Worm (Caenorhabditis elegans): ENCODE results near the gene grd-7.
A peak's percentile ranks its signal among the peaks of the same experiment; 100 is the strongest.

The grd-7 gene

DNA sequence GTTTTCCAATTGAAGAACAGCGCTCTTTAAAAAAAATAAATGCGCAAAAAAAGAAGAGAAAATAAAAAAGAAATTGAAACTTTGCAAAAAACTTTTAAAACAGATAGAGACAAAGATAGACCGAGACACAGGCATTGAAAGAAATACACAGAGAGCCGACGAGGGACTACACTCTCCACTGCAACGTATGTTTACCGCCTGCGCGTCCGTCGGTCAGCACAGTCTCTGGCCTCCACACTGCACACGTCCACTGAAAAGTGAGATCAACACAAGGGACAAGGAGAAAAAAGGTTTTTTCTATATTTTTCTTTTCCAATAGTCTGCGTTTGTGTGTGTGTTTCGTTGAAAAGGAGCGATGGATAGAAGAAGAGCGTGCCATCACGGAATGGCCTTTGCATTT is 37.2 kb upstream of the grd-7 start (continued):
- no peak for TF ChIP-seq skn-1 (tag; optimal IDR thresholded peaks at IDR 0.05)
- no peak for TF ChIP-seq ces-1 (GFP tag; optimal IDR thresholded peaks at IDR 0.05)
- no peak for TF ChIP-seq ceh-32 (tag; optimal IDR thresholded peaks at IDR 0.05; ENCODE audit: poor library complexity)
- TF ChIP-seq snpc-1.2 (GFP tag; IDR thresholded peaks at IDR 0.05), result no peak
- TF ChIP-seq rbr-2 (tag; optimal IDR thresholded peaks at IDR 0.05), result peak; percentile 49
- no peak for TF ChIP-seq madf-5 (GFP tag; IDR thresholded peaks at IDR 0.05)
- TF ChIP-seq aly-2 (tag; optimal IDR thresholded peaks at IDR 0.05), result no peak
- TF ChIP-seq aha-1 (tag), result peak; percentile 60
- TF ChIP-seq duxl-1 (tag; optimal IDR thresholded peaks at IDR 0.05; ENCODE audit: poor library complexity), result no peak
- TF ChIP-seq fos-1 (tag; optimal IDR thresholded peaks at IDR 0.05), result no peak
- no peak for TF ChIP-seq attf-4 (tag; optimal IDR thresholded peaks at IDR 0.05)
- TF ChIP-seq nhr-11 (tag; optimal IDR thresholded peaks at IDR 0.05), result no peak
- TF ChIP-seq egl-43 (GFP tag; IDR thresholded peaks at IDR 0.05), result no peak; the same call in 1 of the 2 replicates
- no peak for TF ChIP-seq tag-97 (GFP tag; IDR thresholded peaks at IDR 0.05)
- TF ChIP-seq unc-130 (GFP tag; optimal IDR thresholded peaks at IDR 0.05), result no peak
- no peak for TF ChIP-seq lin-39 (tag; optimal IDR thresholded peaks at IDR 0.05)
- TF ChIP-seq cey-2 (tag; optimal IDR thresholded peaks at IDR 0.05; ENCODE audit: borderline replicate concordance, insufficient read depth), result no peak
- no peak for TF ChIP-seq gei-8 (GFP tag; optimal IDR thresholded peaks at IDR 0.05)
- TF ChIP-seq nhr-42 (GFP tag; IDR thresholded peaks at IDR 0.05), result no peak
- TF ChIP-seq mes-2 (tag; optimal IDR thresholded peaks at IDR 0.05; ENCODE audit: poor library complexity, severe bottlenecking), result peak; percentile 53
- TF ChIP-seq dve-1 (tag; optimal IDR thresholded peaks at IDR 0.05; ENCODE audit: insufficient read depth), result peak; percentile 80
- TF ChIP-seq nhr-41 (GFP tag; IDR thresholded peaks at IDR 0.05), result no peak
- TF ChIP-seq nhr-25 (tag; optimal IDR thresholded peaks at IDR 0.05; ENCODE audit: borderline replicate concordance, insufficient read depth), result peak; percentile 60
- no peak for TF ChIP-seq unc-39 (tag; optimal IDR thresholded peaks at IDR 0.05)
- TF ChIP-seq mxl-3 (GFP tag; optimal IDR thresholded peaks at IDR 0.05), result peak; percentile 69
- TF ChIP-seq Y5F2A.4 (GFP tag; optimal IDR thresholded peaks at IDR 0.05), result no peak
- no peak for TF ChIP-seq spr-1 (tag; optimal IDR thresholded peaks at IDR 0.05)
- TF ChIP-seq nhr-10 (tag; optimal IDR thresholded peaks at IDR 0.05), result no peak
- no peak for TF ChIP-seq vab-7 (GFP tag; IDR thresholded peaks at IDR 0.05)
- no peak for TF ChIP-seq jun-1 (tag; optimal IDR thresholded peaks at IDR 0.05)
- no peak for TF ChIP-seq lim-7 (GFP tag; IDR thresholded peaks at IDR 0.05)
- no peak for TF ChIP-seq lin-38 (GFP tag; IDR thresholded peaks at IDR 0.05)
- no peak for TF ChIP-seq lin-13 (GFP tag; optimal IDR thresholded peaks at IDR 0.05)
- TF ChIP-seq zfp-2 (tag; optimal IDR thresholded peaks at IDR 0.05), result no peak
- TF ChIP-seq spr-3 (GFP tag; optimal IDR thresholded peaks at IDR 0.05), result no peak
- peak; percentile 16 to 65 for TF ChIP-seq lsy-2 (tag; optimal IDR thresholded peaks at IDR 0.05)
- no peak for TF ChIP-seq mxl-2 (GFP tag; conservative IDR thresholded peaks at IDR 0.05)
- TF ChIP-seq ceh-28 (tag; optimal IDR thresholded peaks at IDR 0.05), result no peak
- TF ChIP-seq arid-1 (GFP tag; conservative IDR thresholded peaks at IDR 0.05), result no peak
- no peak for TF ChIP-seq lin-1 (GFP tag; IDR thresholded peaks at IDR 0.05)
- no peak for TF ChIP-seq nhr-102 (tag; optimal IDR thresholded peaks at IDR 0.05)
- no peak for TF ChIP-seq ceh-82 (tag; optimal IDR thresholded peaks at IDR 0.05)
- TF ChIP-seq zag-1 (tag; optimal IDR thresholded peaks at IDR 0.05), result no peak
- 0 out of 2 replicates have a peak, but pooled peaks have one; percentile 50 for TF ChIP-seq ceh-20 (GFP tag; IDR thresholded peaks at IDR 0.05)
- TF ChIP-seq daf-8 (GFP tag; IDR thresholded peaks at IDR 0.05), result no peak
- TF ChIP-seq unc-62 (GFP tag; optimal IDR thresholded peaks at IDR 0.05 in 1 of 2), result peak in 1 of 2 experiments; percentile 82
- no peak for TF ChIP-seq unc-62 (tag; optimal IDR thresholded peaks at IDR 0.05)
- no peak for TF ChIP-seq ztf-11 (tag; optimal IDR thresholded peaks at IDR 0.05)
- peak; percentile 31 to 60 for TF ChIP-seq mdl-1 (tag; optimal IDR thresholded peaks at IDR 0.05)
- no peak for TF ChIP-seq D1046.2 (GFP tag; IDR thresholded peaks at IDR 0.05)
- no peak for TF ChIP-seq pha-4 (GFP tag; IDR thresholded peaks at IDR 0.05)
- TF ChIP-seq pha-4 (tag; optimal IDR thresholded peaks at IDR 0.05), result peak; percentile 17

Data from whole organism, L4 larva.